Fruit fly (Drosophila melanogaster) whole organism, pupa: ENCODE measurements around the gene CG8301.

Source experiments
- Pif1A ChIP-seq: fragments of 200-800 bp; sonication (Bioruptor generic); optimal IDR thresholded peaks from 3 replicates; lab custom pipeline; 2016; ENCODE audit warnings: missing biosample characterization, missing genetic modification characterization
- Pif1B ChIP-seq: fragments of 200-800 bp; sonication (Bioruptor generic); optimal IDR thresholded peaks from 3 replicates; lab custom pipeline; 2016; ENCODE audit warnings: missing biosample characterization, missing genetic modification characterization
- fd96Ca ChIP-seq: fragments of 200-800 bp; sonication (Bioruptor generic); IDR thresholded peaks from 3 replicates; pipeline ENCODE4 v1.3.6; 2022; ENCODE audit warnings: missing biosample characterization, missing genetic modification characterization

- TF ChIP-seq Pif1B (GFP tag; lab: Kevin White, UChicago) = no peak
- TF ChIP-seq Pif1A (GFP tag; lab: Kevin White, UChicago) = no peak
- TF ChIP-seq fd96Ca = no peak
Measured at dm6 chr3R:9543495-9544180, 37.5 kb upstream of the CG8301 start.
